In genomic region chrV:11733460-11733859, ce11 we compare ENCODE assay signal across 1 worm cellular context.
A peak's percentile ranks its signal among the peaks of the same experiment; 100 is the strongest.
TF ChIP-seq lines count a peak whose summit lies in the region.

Gene npp-22 (minus strand): TSS chrV:11733472.

TF ChIP-seq in whole organism, L1 larva, 84 proteins besides CTCF, POLR2A, EP300 and RAD21 (continued from another document):
- TF ChIP-seq xbp-1 (tag; optimal IDR thresholded peaks at IDR 0.05; lab: Kevin White, UChicago) (peak; percentile 65), grh-1 (GFP tag; IDR thresholded peaks at IDR 0.05; lab: Robert Waterston, UW) (no peak), nhr-85 (tag; lab: Kevin White, UChicago) (peak; percentile 65), C04F5.9 (tag; optimal IDR thresholded peaks at IDR 0.05; lab: Kevin White, UChicago) (no peak), nhr-84 (tag; optimal IDR thresholded peaks at IDR 0.05; lab: Kevin White, UChicago) (no peak), unc-86 (tag; optimal IDR thresholded peaks at IDR 0.05; lab: Kevin White, UChicago) (peak; percentile 33), nhr-11 (tag; optimal IDR thresholded peaks at IDR 0.05; lab: Kevin White, UChicago) (no peak), nhr-71 (tag; optimal IDR thresholded peaks at IDR 0.05; lab: Kevin White, UChicago) (peak; percentile 72), isw-1 (GFP tag; IDR thresholded peaks at IDR 0.05; lab: Robert Waterston, UW) (peak; percentile 30; the same call in 1 of the 2 replicates), egl-27 (tag; optimal IDR thresholded peaks at IDR 0.05; lab: Kevin White, UChicago) (no peak), F16B12.6 (tag; optimal IDR thresholded peaks at IDR 0.05; lab: Kevin White, UChicago) (peak; percentile 30), lsy-2 (tag; optimal IDR thresholded peaks at IDR 0.05; lab: Kevin White, UChicago) (peak; percentile 72 to 84), elt-3 (tag; optimal IDR thresholded peaks at IDR 0.05; lab: Kevin White, UChicago) (peak in 1 of 6 experiments; percentile 49), sox-4 (tag; optimal IDR thresholded peaks at IDR 0.05; lab: Kevin White, UChicago) (no peak), zip-4 (GFP tag; optimal IDR thresholded peaks at IDR 0.05; lab: Kevin White, UChicago) (no peak), aly-2 (tag; optimal IDR thresholded peaks at IDR 0.05; lab: Kevin White, UChicago) (no peak), lin-39 (tag; optimal IDR thresholded peaks at IDR 0.05; lab: Kevin White, UChicago) (no peak), C34B4.2 (tag; optimal IDR thresholded peaks at IDR 0.05; lab: Kevin White, UChicago) (no peak), mdl-1 (tag; optimal IDR thresholded peaks at IDR 0.05; lab: Kevin White, UChicago) (peak in 1 of 2 experiments; percentile 30), dpl-1 (GFP tag; optimal IDR thresholded peaks at IDR 0.05; lab: Kevin White, UChicago) (peak; percentile 93 to 95 (median 94)), snu-23 (GFP tag; optimal IDR thresholded peaks at IDR 0.05; lab: Kevin White, UChicago) (peak; percentile 56), irx-1 (tag; optimal IDR thresholded peaks at IDR 0.05; lab: Kevin White, UChicago) (no peak), fkh-10 (GFP tag; optimal IDR thresholded peaks at IDR 0.05; lab: Kevin White, UChicago) (no peak), elt-2 (tag; optimal IDR thresholded peaks at IDR 0.05; lab: Kevin White, UChicago) (no peak), tlp-1 (tag; optimal IDR thresholded peaks at IDR 0.05; lab: Kevin White, UChicago) (no peak), pag-3 (tag; optimal IDR thresholded peaks at IDR 0.05; lab: Kevin White, UChicago; ENCODE audit: borderline replicate concordance, insufficient read depth) (no peak), mep-1 (tag; optimal IDR thresholded peaks at IDR 0.05; lab: Kevin White, UChicago) (peak; percentile 45), lin-35 (GFP tag; optimal IDR thresholded peaks at IDR 0.05; lab: Kevin White, UChicago) (peak; percentile 94 to 97), lin-13 (GFP tag; optimal IDR thresholded peaks at IDR 0.05; lab: Kevin White, UChicago) (no peak), nhr-20 (tag; optimal IDR thresholded peaks at IDR 0.05; lab: Kevin White, UChicago) (peak; percentile 75), ztf-4 (tag; optimal IDR thresholded peaks at IDR 0.05; lab: Kevin White, UChicago) (no peak), ama-1 (optimal IDR thresholded peaks at IDR 0.05; lab: Kevin White, UChicago) (no peak), sptf-1 (tag; optimal IDR thresholded peaks at IDR 0.05; lab: Kevin White, UChicago) (no peak), pax-3 (tag; optimal IDR thresholded peaks at IDR 0.05; lab: Kevin White, UChicago) (no peak), efl-1 (optimal IDR thresholded peaks at IDR 0.05; lab: Kevin White, UChicago) (peak; percentile 96 to 99), efl-1 (GFP tag; optimal IDR thresholded peaks at IDR 0.05 in 1 of 2; lab: Kevin White, UChicago) (peak; percentile 96 to 100), unc-98 (GFP tag; IDR thresholded peaks at IDR 0.05; lab: Robert Waterston, UW) (no peak), rnt-1 (tag; optimal IDR thresholded peaks at IDR 0.05; lab: Kevin White, UChicago) (peak; percentile 65), swsn-7 (tag; optimal IDR thresholded peaks at IDR 0.05; lab: Kevin White, UChicago) (peak; percentile 66)
